Fruit fly (Drosophila melanogaster) whole organism, adult: ENCODE data around the gene Pomp.

Source experiments
- CG11617 ChIP-seq: fragments of 200-800 bp; sonication (Bioruptor generic); optimal IDR thresholded peaks from 2 replicates; lab custom pipeline; 2017; ENCODE audit warnings: mild to moderate bottlenecking, missing biosample characterization, missing genetic modification reagents, missing genetic modification characterization
- CG1620 ChIP-seq: fragments of 200-800 bp; sonication (Bioruptor generic); optimal IDR thresholded peaks from 2 replicates; lab custom pipeline; 2016; ENCODE audit warnings: missing biosample characterization, missing genetic modification characterization
- CG33017 ChIP-seq: fragments of 200-800 bp; sonication (Bioruptor generic); optimal IDR thresholded peaks from 2 replicates; lab custom pipeline; 2018; ENCODE audit warnings: missing biosample characterization, mild to moderate bottlenecking, missing genetic modification characterization, moderate library complexity
- CG5204 ChIP-seq: fragments of 200-800 bp; sonication (Bioruptor generic); optimal IDR thresholded peaks from 2 replicates; lab custom pipeline; 2016; ENCODE audit warnings: missing biosample characterization, missing genetic modification characterization
- CG7045 ChIP-seq: fragments of 200-800 bp; sonication (Bioruptor generic); optimal IDR thresholded peaks from 2 replicates; lab custom pipeline; 2017; ENCODE audit warnings: missing biosample characterization, mild to moderate bottlenecking, missing genetic modification characterization
- CG7101 ChIP-seq: fragments of 200-800 bp; sonication (Bioruptor generic); optimal IDR thresholded peaks from 2 replicates; lab custom pipeline; 2018; ENCODE audit warnings: missing biosample characterization, mild to moderate bottlenecking, missing genetic modification characterization, moderate library complexity
- Hr96 ChIP-seq: fragments of 200-800 bp; sonication (Bioruptor generic); optimal IDR thresholded peaks from 2 replicates; lab custom pipeline; 2016; ENCODE audit warnings: missing biosample characterization, missing genetic modification characterization
- Mnt ChIP-seq: fragments of 200-800 bp; sonication (Bioruptor generic); optimal IDR thresholded peaks from 2 replicates; lab custom pipeline; 2016; ENCODE audit warnings: missing biosample characterization, mild to moderate bottlenecking, missing genetic modification characterization
- cic ChIP-seq: fragments of 200-800 bp; sonication (Bioruptor generic); optimal IDR thresholded peaks from 2 replicates; lab custom pipeline; 2017; ENCODE audit warnings: missing biosample characterization, mild to moderate bottlenecking, missing genetic modification characterization, moderate library complexity
- ovo ChIP-seq: fragments of 200-800 bp; sonication (Bioruptor generic); optimal IDR thresholded peaks from 2 replicates; lab custom pipeline; 2016; ENCODE audit warnings: missing biosample characterization, missing genetic modification characterization
- toe ChIP-seq: fragments of 200-800 bp; sonication (Bioruptor generic); optimal IDR thresholded peaks from 2 replicates; lab custom pipeline; 2016; ENCODE audit warnings: missing biosample characterization, missing genetic modification characterization

- TF ChIP-seq CG7101 (tag; lab: Kevin White, UChicago) (no peak), CG5204 (no peak), CG11617 (GFP tag; lab: Kevin White, UChicago) (no peak), CG1620 (no peak), CG33017 (tag; lab: Kevin White, UChicago) (no peak), toe (GFP tag; lab: Kevin White, UChicago) (no peak), Mnt (GFP tag; lab: Kevin White, UChicago) (no peak), Hr96 (GFP tag; lab: Kevin White, UChicago) (no peak), CG7045 (GFP tag; lab: Kevin White, UChicago) (no peak), cic (no peak), ovo (GFP tag; lab: Kevin White, UChicago) (no peak)
Measured at dm6 chr2L:20820767-20821166, 33.3 kb downstream of the Pomp start, which contains the start of gene CheB38c.
